Worm (Caenorhabditis elegans): ENCODE results near the gene sec-61.G.
A peak's percentile ranks its signal among the peaks of the same experiment; 100 is the strongest.

Gene sec-61.G

ce11 chrV:10924731-10925130 is 27.8 kb upstream of the sec-61.G start, which contains the start of gene F58B4.6:
Gene F58B4.6, plus strand, starts transcription at chrV:10925031.
- TF ChIP-seq unc-62 (GFP tag; optimal IDR thresholded peaks at IDR 0.05): no peak
- no peak for TF ChIP-seq ceh-39 (tag; optimal IDR thresholded peaks at IDR 0.05)
- TF ChIP-seq elt-3 (tag; optimal IDR thresholded peaks at IDR 0.05): no peak
- TF ChIP-seq ceh-43 (GFP tag; optimal IDR thresholded peaks at IDR 0.05): no peak
- peak; percentile 28 for TF ChIP-seq ces-1 (GFP tag; optimal IDR thresholded peaks at IDR 0.05)

ce11 chrV:10923229-10923628 is 26.3 kb upstream of the sec-61.G start, which contains the start of gene F58B4.7:
Gene F58B4.7, minus strand, starts transcription at chrV:10923329.
- no peak for TF ChIP-seq ces-1 (GFP tag; optimal IDR thresholded peaks at IDR 0.05)
- no peak for TF ChIP-seq nhr-237 (tag; optimal IDR thresholded peaks at IDR 0.05)
- no peak for TF ChIP-seq flh-1 (GFP tag; optimal IDR thresholded peaks at IDR 0.05)
- no peak for TF ChIP-seq unc-39 (tag; optimal IDR thresholded peaks at IDR 0.05)
- TF ChIP-seq sptf-1 (tag; optimal IDR thresholded peaks at IDR 0.05): no peak
- TF ChIP-seq pha-4 (tag; optimal IDR thresholded peaks at IDR 0.05): no peak
- TF ChIP-seq unc-62 (GFP tag; optimal IDR thresholded peaks at IDR 0.05): no peak
- TF ChIP-seq unc-120 (tag; optimal IDR thresholded peaks at IDR 0.05; ENCODE audit: poor library complexity, severe bottlenecking): no peak
- no peak for TF ChIP-seq sem-2 (GFP tag; optimal IDR thresholded peaks at IDR 0.05)
- TF ChIP-seq tbx-8 (GFP tag; optimal IDR thresholded peaks at IDR 0.05): no peak

- no peak for TF ChIP-seq elt-3 (tag; optimal IDR thresholded peaks at IDR 0.05)
- no peak for TF ChIP-seq ceh-43 (GFP tag; optimal IDR thresholded peaks at IDR 0.05)
- TF ChIP-seq tbx-8 (GFP tag; optimal IDR thresholded peaks at IDR 0.05): no peak
- TF ChIP-seq sptf-1 (tag; optimal IDR thresholded peaks at IDR 0.05): no peak
- no peak for TF ChIP-seq ceh-83 (GFP tag; optimal IDR thresholded peaks at IDR 0.05)
- TF ChIP-seq lin-13 (tag; optimal IDR thresholded peaks at IDR 0.05): no peak
- TF ChIP-seq nhr-12 (tag; optimal IDR thresholded peaks at IDR 0.05): no peak
- no peak for TF ChIP-seq nhr-76 (tag; optimal IDR thresholded peaks at IDR 0.05)
- no peak for TF ChIP-seq nhr-2 (tag; optimal IDR thresholded peaks at IDR 0.05)
Measured at ce11 chrV:10921747-10922146, 24.8 kb upstream of the sec-61.G start, which contains the start of gene nas-31. Gene nas-31, minus strand, starts transcription at chrV:10921847.

ce11 chrV:10918373-10918772 is 21.4 kb upstream of the sec-61.G start, which contains the start of gene F58B4.2:
Gene F58B4.2, minus strand, starts transcription at chrV:10918473.
- no peak for TF ChIP-seq ham-2 (GFP tag; optimal IDR thresholded peaks at IDR 0.05)
- no peak for TF ChIP-seq unc-62 (GFP tag; optimal IDR thresholded peaks at IDR 0.05)
- no peak for TF ChIP-seq ces-1 (GFP tag; optimal IDR thresholded peaks at IDR 0.05)
- no peak for TF ChIP-seq drap-1 (GFP tag; optimal IDR thresholded peaks at IDR 0.05)
- no peak for TF ChIP-seq ceh-39 (tag; optimal IDR thresholded peaks at IDR 0.05)
- no peak for TF ChIP-seq nhr-28 (tag; optimal IDR thresholded peaks at IDR 0.05)
- TF ChIP-seq bed-3 (GFP tag; optimal IDR thresholded peaks at IDR 0.05): no peak
- no peak for TF ChIP-seq snpc-4 (tag; optimal IDR thresholded peaks at IDR 0.05)
- no peak for TF ChIP-seq unc-120 (tag; optimal IDR thresholded peaks at IDR 0.05; ENCODE audit: poor library complexity, severe bottlenecking)
- no peak for TF ChIP-seq sptf-1 (tag; optimal IDR thresholded peaks at IDR 0.05)
- TF ChIP-seq flh-1 (GFP tag; optimal IDR thresholded peaks at IDR 0.05): no peak
- no peak for TF ChIP-seq mab-5 (tag; optimal IDR thresholded peaks at IDR 0.05)
- TF ChIP-seq cnd-1 (tag; optimal IDR thresholded peaks at IDR 0.05): no peak
- no peak for TF ChIP-seq nhr-237 (tag; optimal IDR thresholded peaks at IDR 0.05)
- TF ChIP-seq zip-8 (tag; optimal IDR thresholded peaks at IDR 0.05): no peak
- no peak for TF ChIP-seq elt-3 (tag; optimal IDR thresholded peaks at IDR 0.05)
- no peak for TF ChIP-seq ceh-43 (GFP tag; optimal IDR thresholded peaks at IDR 0.05)
- TF ChIP-seq pha-4 (tag; optimal IDR thresholded peaks at IDR 0.05): no peak
- no peak for TF ChIP-seq lsy-2 (tag; optimal IDR thresholded peaks at IDR 0.05)
- no peak for TF ChIP-seq nhr-12 (tag; optimal IDR thresholded peaks at IDR 0.05)

- TF ChIP-seq unc-62 (GFP tag; optimal IDR thresholded peaks at IDR 0.05): peak; percentile 81
- TF ChIP-seq snpc-4 (tag; optimal IDR thresholded peaks at IDR 0.05): no peak
Measured at ce11 chrV:10915922-10916321, 19.0 kb upstream of the sec-61.G start.

- TF ChIP-seq tbx-8 (GFP tag; optimal IDR thresholded peaks at IDR 0.05) (no peak), ceh-83 (GFP tag; optimal IDR thresholded peaks at IDR 0.05) (no peak), unc-120 (tag; optimal IDR thresholded peaks at IDR 0.05; ENCODE audit: poor library complexity, severe bottlenecking) (no peak), ceh-43 (GFP tag; optimal IDR thresholded peaks at IDR 0.05) (no peak), bed-3 (GFP tag; optimal IDR thresholded peaks at IDR 0.05) (no peak), nhr-237 (tag; optimal IDR thresholded peaks at IDR 0.05) (no peak), ztf-11 (tag; optimal IDR thresholded peaks at IDR 0.05) (no peak), M03D4.4 (tag; optimal IDR thresholded peaks at IDR 0.05) (no peak), lsy-2 (tag; optimal IDR thresholded peaks at IDR 0.05) (no peak), lin-32 (GFP tag; optimal IDR thresholded peaks at IDR 0.05) (no peak), lin-13 (tag; optimal IDR thresholded peaks at IDR 0.05) (no peak), mls-2 (tag; optimal IDR thresholded peaks at IDR 0.05) (no peak), drap-1 (GFP tag; optimal IDR thresholded peaks at IDR 0.05) (no peak), hlh-1 (tag; optimal IDR thresholded peaks at IDR 0.05) (no peak), ces-1 (GFP tag; optimal IDR thresholded peaks at IDR 0.05) (no peak), nhr-28 (tag; optimal IDR thresholded peaks at IDR 0.05) (no peak), flh-1 (GFP tag; optimal IDR thresholded peaks at IDR 0.05) (no peak)
Measured at ce11 chrV:10909959-10910358, 13.0 kb upstream of the sec-61.G start.
